Worm (Caenorhabditis elegans) whole organism, late embryonic: ENCODE measurements around the gene odr-2.
A peak's percentile ranks its signal among the peaks of the same experiment; 100 is the strongest.

ENCODE experiments used
- F13H6.1 ChIP-seq: sonication (generic microtip); optimal IDR thresholded peaks from 2 replicates; lab custom pipeline; 2016; ENCODE audit warnings: missing genetic modification characterization, missing compliant biosample characterization
- K02D7.2 ChIP-seq: sonication (generic microtip); optimal IDR thresholded peaks from 2 replicates; lab custom pipeline; 2017; ENCODE audit warnings: mild to moderate bottlenecking, missing genetic modification characterization, missing compliant biosample characterization
- K09A11.1 ChIP-seq: sonication (generic microtip); optimal IDR thresholded peaks from 2 replicates; lab custom pipeline; 2017; ENCODE audit warnings: antibody characterized with exemption, mild to moderate bottlenecking, missing genetic modification characterization, missing compliant biosample characterization; ENCODE audit not compliant: insufficient read depth
- T23F11.4 ChIP-seq: fragments of 200-800 bp; sonication (Bioruptor generic); optimal IDR thresholded peaks from 2 replicates; lab custom pipeline; 2018; ENCODE audit warnings: mild to moderate bottlenecking, missing genetic modification characterization, missing compliant biosample characterization
- ahr-1 ChIP-seq: sonication (generic microtip); optimal IDR thresholded peaks from 2 replicates; lab custom pipeline; 2016; ENCODE audit warnings: missing genetic modification characterization, missing compliant biosample characterization
- ceh-30 ChIP-seq: fragments of 150-350 bp; optimal IDR thresholded peaks from 2 replicates; lab custom pipeline; 2014; ENCODE audit warnings: missing biosample characterization, missing genetic modification characterization
- ceh-45 ChIP-seq: fragments of 200-800 bp; sonication (Bioruptor generic); IDR thresholded peaks from 2 replicates; pipeline ENCODE4 v1.3.6; 2022; ENCODE audit warnings: missing genetic modification reagents, missing genetic modification characterization, missing compliant biosample characterization
- ceh-48 ChIP-seq: sonication (generic microtip); optimal IDR thresholded peaks from 2 replicates; lab custom pipeline; 2016; ENCODE audit warnings: missing genetic modification characterization, inconsistent platforms, missing compliant biosample characterization
- ceh-6 ChIP-seq: fragments of 200-800 bp; sonication (Bioruptor generic); optimal IDR thresholded peaks from 2 replicates; lab custom pipeline; 2018; ENCODE audit warnings: mild to moderate bottlenecking, missing genetic modification characterization, missing compliant biosample characterization
- ceh-9 ChIP-seq: sonication (generic microtip); optimal IDR thresholded peaks from 2 replicates; lab custom pipeline; 2016; ENCODE audit warnings: mild to moderate bottlenecking, missing genetic modification characterization, inconsistent platforms, missing compliant biosample characterization
- dve-1 ChIP-seq: sonication (generic microtip); optimal IDR thresholded peaks from 2 replicates; lab custom pipeline; 2017; ENCODE audit warnings: antibody characterized with exemption, mild to moderate bottlenecking, missing genetic modification characterization, missing compliant biosample characterization
- elt-2 ChIP-seq: sonication (generic microtip); optimal IDR thresholded peaks from 2 replicates; lab custom pipeline; 2016; ENCODE audit warnings: missing genetic modification reagents, missing genetic modification characterization, missing compliant biosample characterization
- eyg-1 ChIP-seq: sonication (generic microtip); optimal IDR thresholded peaks from 2 replicates; lab custom pipeline; 2016; ENCODE audit warnings: missing genotype, missing genetic modification characterization, missing compliant biosample characterization
- fax-1 ChIP-seq: sonication (generic microtip); optimal IDR thresholded peaks from 2 replicates; lab custom pipeline; 2016; ENCODE audit warnings: missing genotype, missing genetic modification characterization, missing compliant biosample characterization
- fkh-10 ChIP-seq: fragments of 150-350 bp; optimal IDR thresholded peaks from 2 replicates; lab custom pipeline; 2014; ENCODE audit warnings: missing biosample characterization, missing genetic modification reagents, missing genetic modification characterization
- fkh-6 ChIP-seq: sonication (generic microtip); optimal IDR thresholded peaks from 2 replicates; lab custom pipeline; 2016; ENCODE audit warnings: missing genetic modification characterization, missing compliant biosample characterization
- hlh-13 ChIP-seq: fragments of 200-800 bp; sonication (Bioruptor generic); optimal IDR thresholded peaks from 2 replicates; lab custom pipeline; 2018; ENCODE audit warnings: mild to moderate bottlenecking, missing genetic modification characterization, missing compliant biosample characterization
- lim-6 ChIP-seq: sonication (generic microtip); optimal IDR thresholded peaks from 2 replicates; lab custom pipeline; 2016; ENCODE audit warnings: missing genetic modification characterization, missing compliant biosample characterization
- madf-2 ChIP-seq: sonication (generic microtip); optimal IDR thresholded peaks from 2 replicates; lab custom pipeline; 2017; ENCODE audit warnings: missing genetic modification characterization, missing compliant biosample characterization
- pag-3 ChIP-seq: sonication (generic microtip); optimal IDR thresholded peaks from 2 replicates; lab custom pipeline; 2016; ENCODE audit warnings: missing compliant biosample characterization, missing genetic modification characterization, borderline replicate concordance
- pax-1 ChIP-seq: fragments of 150-350 bp; optimal IDR thresholded peaks from 2 replicates; lab custom pipeline; 2014; ENCODE audit warnings: missing biosample characterization, missing genetic modification characterization
- pha-2 ChIP-seq: sonication (generic microtip); optimal IDR thresholded peaks from 2 replicates; lab custom pipeline; 2017; ENCODE audit warnings: mild to moderate bottlenecking, missing genetic modification characterization, missing compliant biosample characterization
- pha-4 ChIP-seq: fragments of 150-350 bp; optimal IDR thresholded peaks from 2 replicates; lab custom pipeline; 2018; ENCODE audit warnings: missing biosample characterization, missing genetic modification reagents, missing genetic modification characterization
- pros-1 ChIP-seq: fragments of 150-350 bp; optimal IDR thresholded peaks from 2 replicates; lab custom pipeline; 2014; ENCODE audit warnings: missing biosample characterization, missing genetic modification reagents, missing genetic modification characterization
- rnt-1 ChIP-seq: sonication (generic microtip); optimal IDR thresholded peaks from 2 replicates; lab custom pipeline; 2016; ENCODE audit warnings: missing genetic modification characterization, missing compliant biosample characterization
- sdc-2 ChIP-seq: sonication (generic microtip); optimal IDR thresholded peaks from 2 replicates; lab custom pipeline; 2016; ENCODE audit warnings: missing genotype, missing genetic modification characterization, missing compliant biosample characterization
- tbx-2 ChIP-seq: sonication (generic microtip); optimal IDR thresholded peaks from 2 replicates; lab custom pipeline; 2016; ENCODE audit warnings: missing genetic modification characterization, missing compliant biosample characterization
- unc-55 ChIP-seq: sonication (generic microtip); optimal IDR thresholded peaks from 2 replicates; lab custom pipeline; 2017; ENCODE audit warnings: missing biosample characterization, missing genetic modification reagents, missing genetic modification characterization
- ztf-16 ChIP-seq: sonication (generic microtip); optimal IDR thresholded peaks from 2 replicates; lab custom pipeline; 2017; ENCODE audit warnings: missing genetic modification characterization, missing compliant biosample characterization

Gene odr-2

DNA sequence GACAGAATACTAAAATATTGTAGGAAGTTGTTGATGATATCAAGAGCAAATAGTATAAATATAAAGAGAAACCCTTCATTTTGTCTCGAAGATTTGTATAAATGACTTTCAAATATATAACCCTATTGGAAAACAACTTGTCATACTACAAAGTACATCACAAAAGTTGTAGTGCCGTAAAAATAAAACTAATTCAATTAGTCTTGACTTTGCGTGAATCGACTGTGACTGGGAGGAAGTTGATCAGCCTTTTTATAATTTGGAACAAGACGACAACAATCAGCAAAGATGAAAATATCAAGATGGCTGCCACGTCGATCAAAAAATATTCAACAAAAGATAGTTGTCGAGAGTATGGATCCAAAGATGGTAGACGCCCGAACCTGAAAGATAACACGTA lies 38.5 kb downstream of the odr-2 start, which contains the start of gene ugt-40:
Gene ugt-40, minus strand, starts transcription at position 101 of the 400 bp plus-strand sequence.
- TF ChIP-seq unc-55 (GFP tag; lab: Kevin White, UChicago) (no peak), ceh-9 (tag; lab: Kevin White, UChicago) (no peak), ztf-16 (tag; lab: Kevin White, UChicago) (no peak), fkh-6 (tag; lab: Kevin White, UChicago) (no peak), ceh-30 (tag; lab: Kevin White, UChicago) (no peak), eyg-1 (tag; lab: Kevin White, UChicago) (no peak), dve-1 (tag; lab: Kevin White, UChicago) (no peak), rnt-1 (tag; lab: Kevin White, UChicago) (no peak), T23F11.4 (GFP tag; lab: Kevin White, UChicago) (no peak)

- TF ChIP-seq pag-3 (no peak), K09A11.1 (no peak), elt-2 (tag; lab: Kevin White, UChicago) (peak; percentile 0)
These were observed 39.3 kb downstream of the odr-2 start for ce11 chrV:7142661-7143060.

- no peak for TF ChIP-seq F13H6.1 (tag; lab: Kevin White, UChicago)
- TF ChIP-seq sdc-2: no peak
- TF ChIP-seq ceh-6: no peak
- TF ChIP-seq hlh-13 (GFP tag; lab: Kevin White, UChicago): no peak
- no peak for TF ChIP-seq pha-2 (tag; lab: Kevin White, UChicago)
- TF ChIP-seq ceh-30 (tag; lab: Kevin White, UChicago): no peak
- TF ChIP-seq K02D7.2 (tag; lab: Kevin White, UChicago): no peak
- TF ChIP-seq ahr-1 (tag; lab: Kevin White, UChicago): no peak
- no peak for TF ChIP-seq ceh-48 (tag; lab: Kevin White, UChicago)
- TF ChIP-seq eyg-1 (tag; lab: Kevin White, UChicago): no peak
- TF ChIP-seq tbx-2 (tag; lab: Kevin White, UChicago): no peak
- no peak for TF ChIP-seq ceh-45 (GFP tag; lab: Robert Waterston, UW)
- TF ChIP-seq pax-1 (tag; lab: Kevin White, UChicago): no peak
These were observed 42.0 kb downstream of the odr-2 start, which contains the start of gene ugt-37 for ce11 chrV:7145250-7145850. TSS of gene ugt-37 (minus strand) at chrV:7145318.

- TF ChIP-seq pha-4 (tag; lab: Kevin White, UChicago) (no peak), pag-3 (no peak), fax-1 (tag; lab: Kevin White, UChicago) (no peak), rnt-1 (tag; lab: Kevin White, UChicago) (no peak), ceh-45 (GFP tag; lab: Robert Waterston, UW) (no peak), fkh-10 (GFP tag; lab: Kevin White, UChicago) (no peak)
These were observed 44.0 kb downstream of the odr-2 start, which contains the start of gene ugt-38 for ce11 chrV:7147370-7147769. TSS of gene ugt-38 (minus strand) at chrV:7147470.

DNA sequence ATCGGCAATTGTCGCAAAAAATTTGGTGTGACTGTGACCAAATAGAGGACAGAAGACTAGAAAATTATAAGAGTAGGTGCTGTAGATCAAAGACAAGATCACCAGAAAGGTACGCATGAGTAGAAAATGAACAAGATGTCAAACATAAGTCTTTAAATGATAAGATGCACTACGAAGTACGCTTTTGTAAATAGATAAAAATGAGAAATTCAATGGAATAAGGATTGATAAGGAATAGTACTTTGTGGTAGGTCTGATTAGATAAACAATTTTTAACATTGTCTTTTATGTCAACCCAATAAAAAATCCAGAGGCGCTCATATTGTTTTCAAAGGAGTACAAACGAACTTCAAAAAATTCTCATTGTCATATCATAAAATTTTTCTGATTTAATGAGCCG lies 47.2 kb downstream of the odr-2 start, which contains the start of gene F10D2.8:
Gene F10D2.8, minus strand, starts transcription at position 145 of the 400 bp plus-strand sequence.
- no peak for TF ChIP-seq pros-1 (tag; lab: Kevin White, UChicago)
- TF ChIP-seq pax-1 (tag; lab: Kevin White, UChicago): no peak
- TF ChIP-seq elt-2 (tag; lab: Kevin White, UChicago): peak; percentile 90
- TF ChIP-seq, all 69 proteins: peak for 1

ce11 chrV:7153046-7153445 lies 49.7 kb downstream of the odr-2 start, which contains the start of gene fat-7:
TSS of gene fat-7 (minus strand) at chrV:7153146.
- no peak for TF ChIP-seq lim-6
- no peak for TF ChIP-seq madf-2 (tag; lab: Kevin White, UChicago)
